Fruit fly (Drosophila melanogaster) whole organism, embryonic: ENCODE data around the gene CG5262.

ENCODE experiments used
- Adf1 ChIP-seq: fragments of 200-800 bp; sonication (Bioruptor generic); IDR thresholded peaks from 2 replicates; pipeline ENCODE4 v1.3.6; 2022; ENCODE audit warnings: missing biosample characterization, missing genetic modification characterization
- Atf-2 ChIP-seq: fragments of 200-800 bp; sonication (Bioruptor generic); optimal IDR thresholded peaks from 2 replicates; lab custom pipeline; 2016; ENCODE audit warnings: missing biosample characterization, missing genetic modification characterization
- CG10431 ChIP-seq: fragments of 200-800 bp; sonication (Bioruptor generic); optimal IDR thresholded peaks from 3 replicates; lab custom pipeline; 2018; ENCODE audit warnings: missing biosample characterization, mild to moderate bottlenecking, missing genetic modification characterization
- CG10543 ChIP-seq: fragments of 200-800 bp; sonication (Bioruptor generic); optimal IDR thresholded peaks from 3 replicates; lab custom pipeline; 2017; ENCODE audit warnings: missing biosample characterization, mild to moderate bottlenecking, missing genetic modification characterization, moderate library complexity
- CG10979 ChIP-seq: fragments of 200-800 bp; sonication (Bioruptor generic); optimal IDR thresholded peaks from 2 replicates; lab custom pipeline; 2018; ENCODE audit warnings: missing biosample characterization, mild to moderate bottlenecking, missing genetic modification characterization, moderate library complexity
- CG12942 ChIP-seq: fragments of 200-800 bp; sonication (Bioruptor generic); optimal IDR thresholded peaks from 3 replicates; lab custom pipeline; 2016; ENCODE audit warnings: missing biosample characterization, missing genetic modification characterization
- CG17186 ChIP-seq: fragments of 200-800 bp; sonication (Bioruptor generic); optimal IDR thresholded peaks from 3 replicates; lab custom pipeline; 2017; ENCODE audit warnings: missing biosample characterization, missing genetic modification reagents, missing genetic modification characterization
- CG17385 ChIP-seq: fragments of 200-800 bp; sonication (Bioruptor generic); optimal IDR thresholded peaks from 3 replicates; lab custom pipeline; 2018; ENCODE audit warnings: missing biosample characterization, mild to moderate bottlenecking, missing genetic modification characterization
- CG17912 ChIP-seq: fragments of 200-800 bp; sonication (Bioruptor generic); optimal IDR thresholded peaks from 2 replicates; lab custom pipeline; 2018; ENCODE audit warnings: missing biosample characterization, mild to moderate bottlenecking, missing genetic modification characterization
- CG18599 ChIP-seq: fragments of 200-800 bp; sonication (Bioruptor generic); optimal IDR thresholded peaks from 3 replicates; lab custom pipeline; 2017; ENCODE audit warnings: missing biosample characterization, missing genetic modification characterization, mild to moderate bottlenecking, moderate library complexity, missing genetic modification reagents
- CG18619 ChIP-seq: fragments of 200-800 bp; sonication (Bioruptor generic); optimal IDR thresholded peaks from 3 replicates; lab custom pipeline; 2017; ENCODE audit warnings: missing biosample characterization, mild to moderate bottlenecking, missing genetic modification characterization
- CG3838 ChIP-seq: fragments of 200-800 bp; sonication (Bioruptor generic); optimal IDR thresholded peaks from 3 replicates; lab custom pipeline; 2016; ENCODE audit warnings: missing biosample characterization, missing genetic modification characterization
- CG6765 ChIP-seq: fragments of 200-800 bp; sonication (Bioruptor generic); optimal IDR thresholded peaks from 3 replicates; lab custom pipeline; 2017; ENCODE audit warnings: missing biosample characterization, mild to moderate bottlenecking, missing genetic modification characterization
- CG7987 ChIP-seq: fragments of 200-800 bp; sonication (Bioruptor generic); optimal IDR thresholded peaks from 2 replicates; lab custom pipeline; 2018; ENCODE audit warnings: missing biosample characterization, mild to moderate bottlenecking, missing genetic modification characterization, moderate library complexity
- CG8359 ChIP-seq: fragments of 200-800 bp; sonication (Bioruptor generic); optimal IDR thresholded peaks from 2 replicates; lab custom pipeline; 2017; ENCODE audit warnings: missing biosample characterization, mild to moderate bottlenecking, missing genetic modification characterization, borderline replicate concordance
- CG9215 ChIP-seq: fragments of 200-800 bp; sonication (Bioruptor generic); IDR thresholded peaks from 2 replicates; pipeline ENCODE4 v1.3.6; 2022; ENCODE audit warnings: missing biosample characterization, missing genetic modification characterization
- CG9876 ChIP-seq: fragments of 200-800 bp; sonication (Bioruptor generic); optimal IDR thresholded peaks from 2 replicates; lab custom pipeline; 2016; ENCODE audit warnings: missing biosample characterization, missing genetic modification characterization
- Dad ChIP-seq: fragments of 200-800 bp; sonication (Bioruptor generic); optimal IDR thresholded peaks from 3 replicates; lab custom pipeline; 2016; ENCODE audit warnings: missing biosample characterization, missing genetic modification characterization
- Doc2 ChIP-seq: fragments of 200-800 bp; sonication (Bioruptor generic); IDR thresholded peaks from 2 replicates; pipeline ENCODE4 v1.3.6; 2022; ENCODE audit warnings: missing biosample characterization, missing genetic modification characterization
- E2f2 ChIP-seq: fragments of 200-800 bp; sonication (Bioruptor generic); IDR thresholded peaks from 2 replicates; pipeline ENCODE4 v1.3.6; 2022; ENCODE audit warnings: missing biosample characterization, missing genetic modification characterization
- MESR4 ChIP-seq: fragments of 200-800 bp; sonication (Bioruptor generic); optimal IDR thresholded peaks from 2 replicates; lab custom pipeline; 2018; ENCODE audit warnings: missing biosample characterization, mild to moderate bottlenecking, missing genetic modification characterization, moderate library complexity
- Oli ChIP-seq: fragments of 200-800 bp; sonication (Bioruptor generic); optimal IDR thresholded peaks from 2 replicates; lab custom pipeline; 2018; ENCODE audit warnings: missing biosample characterization, mild to moderate bottlenecking, missing genetic modification characterization, moderate library complexity
- PHDP ChIP-seq: fragments of 200-800 bp; sonication (Bioruptor generic); optimal IDR thresholded peaks from 3 replicates; lab custom pipeline; 2018; ENCODE audit warnings: missing biosample characterization, mild to moderate bottlenecking, missing genetic modification characterization, moderate library complexity
- Taf1 ChIP-seq: fragments of 200-800 bp; sonication (Bioruptor generic); IDR thresholded peaks from 2 replicates; pipeline ENCODE4 v1.3.6; 2022; ENCODE audit warnings: missing biosample characterization, missing genetic modification characterization
- Usf ChIP-seq: fragments of 200-800 bp; sonication (Bioruptor generic); optimal IDR thresholded peaks from 2 replicates; lab custom pipeline; 2017; ENCODE audit warnings: missing genotype, missing biosample characterization, missing genetic modification characterization
- bowl ChIP-seq: fragments of 200-800 bp; sonication (Bioruptor generic); IDR thresholded peaks from 2 replicates; pipeline ENCODE4 v1.3.6; 2022; ENCODE audit warnings: missing biosample characterization, missing genetic modification characterization
- crp ChIP-seq, 2 experiments: fragments of 200-800 bp; sonication (Bioruptor generic); optimal IDR thresholded peaks; 2 replicates in 1 of 2; 3 replicates in 1 of 2; lab custom pipeline; 2017; ENCODE audit warnings: missing biosample characterization in 2 of 2, missing genetic modification characterization in 2 of 2, mild to moderate bottlenecking in 1 of 2, moderate library complexity in 1 of 2
- dati ChIP-seq: fragments of 200-800 bp; sonication (Bioruptor generic); IDR thresholded peaks from 2 replicates; pipeline ENCODE4 v1.3.6; 2022; ENCODE audit warnings: missing biosample characterization, missing genetic modification characterization
- dpn ChIP-seq, 2 experiments: fragments of 200-800 bp; sonication (Bioruptor generic); optimal IDR thresholded peaks; 3 replicates each; lab custom pipeline; 2016; ENCODE audit warnings: missing biosample characterization in 2 of 2, missing genetic modification characterization in 2 of 2
- fd102C ChIP-seq: fragments of 200-800 bp; sonication (Bioruptor generic); optimal IDR thresholded peaks from 2 replicates; lab custom pipeline; 2018; ENCODE audit warnings: missing biosample characterization, mild to moderate bottlenecking, missing genetic modification characterization, moderate library complexity
- gro ChIP-seq: fragments of 200-800 bp; sonication (Bioruptor generic); optimal IDR thresholded peaks from 2 replicates; lab custom pipeline; 2016; ENCODE audit warnings: missing biosample characterization, missing genetic modification characterization
- ham ChIP-seq: fragments of 200-800 bp; sonication (Bioruptor generic); IDR thresholded peaks from 2 replicates; pipeline ENCODE4 v1.3.6; 2022; ENCODE audit warnings: missing biosample characterization, missing genetic modification characterization
- jigr1 ChIP-seq: fragments of 200-800 bp; sonication (Bioruptor generic); IDR thresholded peaks from 3 replicates; pipeline ENCODE4 v1.3.6; 2022; ENCODE audit warnings: missing biosample characterization, missing genetic modification characterization
- kay ChIP-seq: fragments of 200-800 bp; sonication (Bioruptor generic); optimal IDR thresholded peaks from 2 replicates; lab custom pipeline; 2016; ENCODE audit warnings: missing biosample characterization, missing genetic modification characterization
- ken ChIP-seq: fragments of 200-800 bp; sonication (Bioruptor generic); IDR thresholded peaks from 3 replicates; pipeline ENCODE4 v1.3.6; 2022; ENCODE audit warnings: missing biosample characterization, missing genetic modification characterization
- mirr ChIP-seq: fragments of 200-800 bp; sonication (Bioruptor generic); optimal IDR thresholded peaks from 3 replicates; lab custom pipeline; 2018; ENCODE audit warnings: missing biosample characterization, mild to moderate bottlenecking, missing genetic modification characterization
- nau ChIP-seq: fragments of 200-800 bp; sonication (Bioruptor generic); optimal IDR thresholded peaks from 3 replicates; lab custom pipeline; 2017; ENCODE audit warnings: missing biosample characterization, mild to moderate bottlenecking, missing genetic modification characterization, missing genetic modification reagents
- nmo ChIP-seq: fragments of 200-800 bp; sonication (Bioruptor generic); optimal IDR thresholded peaks from 2 replicates; lab custom pipeline; 2018; ENCODE audit warnings: missing biosample characterization, mild to moderate bottlenecking, missing genetic modification characterization, moderate library complexity
- sc ChIP-seq, 3 experiments: fragments of >200 bp in 2 of 3; fragments of 200-800 bp in 1 of 3; sonication (Bioruptor generic) in 1 of 3; optimal IDR thresholded peaks; 2 replicates in 2 of 3; 3 replicates in 1 of 3; lab custom pipeline; 2017; ENCODE audit warnings: mild to moderate bottlenecking in 1 of 3, missing biosample characterization in 1 of 3, missing genetic modification characterization in 1 of 3, missing genetic modification reagents in 1 of 3
- shn ChIP-seq: fragments of 200-800 bp; sonication (Bioruptor generic); optimal IDR thresholded peaks from 3 replicates; lab custom pipeline; 2016; ENCODE audit warnings: missing biosample characterization, missing genetic modification characterization
- tap ChIP-seq: fragments of 200-800 bp; optimal IDR thresholded peaks from 3 replicates; lab custom pipeline; 2019; ENCODE audit warnings: missing biosample characterization, mild to moderate bottlenecking, missing genetic modification characterization, moderate library complexity
- tio ChIP-seq: fragments of 200-800 bp; sonication (Bioruptor generic); optimal IDR thresholded peaks from 2 replicates; lab custom pipeline; 2017; ENCODE audit warnings: missing biosample characterization, missing genetic modification characterization, inconsistent platforms
- tll ChIP-seq, 2 experiments: fragments of 200-800 bp in 1 of 2; fragments of >200 bp in 1 of 2; sonication (Bioruptor generic) in 1 of 2; optimal IDR thresholded peaks; 2 replicates each; lab custom pipeline; 2017 to 2019; ENCODE audit warnings: missing biosample characterization in 2 of 2, missing genetic modification characterization in 2 of 2, mild to moderate bottlenecking in 1 of 2, moderate library complexity in 1 of 2
- vnd ChIP-seq: fragments of 200-800 bp; sonication (Bioruptor generic); IDR thresholded peaks from 3 replicates; pipeline ENCODE4 v1.3.6; 2022; ENCODE audit warnings: missing biosample characterization, missing genetic modification characterization; ENCODE audit not compliant: partially characterized antibody
- vvl ChIP-seq: fragments of 200-800 bp; sonication (Bioruptor generic); IDR thresholded peaks from 2 replicates; pipeline ENCODE4 v1.3.6; 2022; ENCODE audit warnings: missing biosample characterization, missing genetic modification characterization
- wek ChIP-seq: fragments of 200-800 bp; sonication (Bioruptor generic); optimal IDR thresholded peaks from 3 replicates; lab custom pipeline; 2018; ENCODE audit warnings: missing biosample characterization, mild to moderate bottlenecking, missing genetic modification characterization, moderate library complexity
- wor ChIP-seq: fragments of 200-800 bp; sonication (Bioruptor generic); IDR thresholded peaks from 2 replicates; pipeline ENCODE4 v1.3.6; 2022; ENCODE audit warnings: missing biosample characterization, missing genetic modification characterization
- z ChIP-seq: fragments of 200-800 bp; sonication (Bioruptor generic); IDR thresholded peaks from 3 replicates; pipeline ENCODE4 v1.3.6; 2022; ENCODE audit warnings: missing biosample characterization, missing genetic modification characterization

The CG5262 gene

dm6 chr3L:20471499-20472313 lies 41.4 kb upstream of the CG5262 start (continued):
- TF ChIP-seq CG17912 (GFP tag; lab: Kevin White, UChicago) (peak; percentile 64), fd102C (GFP tag; lab: Kevin White, UChicago) (peak; percentile 79), shn (GFP tag; lab: Kevin White, UChicago) (peak; percentile 40), dpn (GFP tag; optimal IDR thresholded peaks at IDR 0.05; lab: Kevin White, UChicago) (peak; percentile 25 to 59), CG12942 (peak; percentile 44), nau (GFP tag; lab: Kevin White, UChicago) (peak; percentile 80), wor (GFP tag; lab: Robert Waterston, UW) (no peak), vvl (peak; percentile 46; the same call in 1 of the 2 replicates), CG10431 (GFP tag; lab: Kevin White, UChicago) (no peak), tap (peak; percentile 12), sc (optimal IDR thresholded peaks at IDR 0.05; lab: Kevin White, UChicago) (no peak), sc (GFP tag; optimal IDR thresholded peaks at IDR 0.05; lab: Kevin White, UChicago) (peak; percentile 78), Atf-2 (GFP tag; lab: Kevin White, UChicago) (peak; percentile 39), CG17385 (GFP tag; lab: Kevin White, UChicago) (peak; percentile 43), gro (GFP tag; lab: Kevin White, UChicago) (peak; percentile 21), CG10979 (tag; lab: Kevin White, UChicago) (peak; percentile 12), z (GFP tag; lab: Robert Waterston, UW) (no peak), CG17186 (no peak), Adf1 (GFP tag; lab: Robert Waterston, UW) (no peak), Taf1 (no peak), MESR4 (GFP tag; lab: Kevin White, UChicago) (peak; percentile 12), nmo (GFP tag; lab: Kevin White, UChicago) (peak; percentile 38), CG9876 (GFP tag; lab: Kevin White, UChicago) (peak; percentile 11), tll (GFP tag; optimal IDR thresholded peaks at IDR 0.05; lab: Kevin White, UChicago) (no peak), CG18619 (GFP tag; lab: Kevin White, UChicago) (peak; percentile 53), CG3838 (GFP tag; lab: Kevin White, UChicago) (peak; percentile 13), Doc2 (GFP tag; lab: Robert Waterston, UW) (no peak), tio (GFP tag; lab: Kevin White, UChicago) (peak; percentile 17), mirr (GFP tag; lab: Kevin White, UChicago) (peak; percentile 66), CG10543 (GFP tag; lab: Kevin White, UChicago) (peak; percentile 43), dati (no peak), CG8359 (GFP tag; lab: Kevin White, UChicago) (peak; percentile 39), crp (GFP tag; optimal IDR thresholded peaks at IDR 0.05; lab: Kevin White, UChicago) (no peak), PHDP (tag; lab: Kevin White, UChicago) (peak; percentile 42), CG7987 (GFP tag; lab: Kevin White, UChicago) (peak; percentile 56), Oli (no peak), ham (no peak), vnd (no peak), ken (GFP tag; lab: Robert Waterston, UW) (peak; percentile 29; the same call in 1 of the 3 replicates), E2f2 (GFP tag; lab: Robert Waterston, UW) (0 out of 2 replicates have a peak, but pooled peaks have one; percentile 25), Usf (GFP tag; lab: Kevin White, UChicago) (no peak), CG6765 (peak; percentile 49), bowl (GFP tag; lab: Robert Waterston, UW) (0 out of 2 replicates have a peak, but pooled peaks have one; percentile 22), kay (GFP tag; lab: Kevin White, UChicago) (peak; percentile 17), CG18599 (peak; percentile 79), CG9215 (GFP tag; lab: Robert Waterston, UW) (no peak), wek (GFP tag; lab: Kevin White, UChicago) (peak; percentile 83), Dad (GFP tag; lab: Kevin White, UChicago) (peak; percentile 4), jigr1 (GFP tag; lab: Robert Waterston, UW) (no peak)
